Fruit fly (Drosophila melanogaster) whole organism, prepupa: ENCODE results near the gene Pop2.

Experiments
- CG32006 ChIP-seq: fragments of 200-800 bp; sonication (Bioruptor generic); optimal IDR thresholded peaks from 3 replicates; lab custom pipeline; 2017; ENCODE audit warnings: missing biosample characterization, mild to moderate bottlenecking, missing genetic modification characterization
- CG6276 ChIP-seq: fragments of 200-800 bp; sonication (Bioruptor generic); optimal IDR thresholded peaks from 2 replicates; lab custom pipeline; 2017; ENCODE audit warnings: missing biosample characterization, mild to moderate bottlenecking, missing genetic modification characterization
- CG7368 ChIP-seq: fragments of 200-800 bp; sonication (Bioruptor generic); optimal IDR thresholded peaks from 3 replicates; lab custom pipeline; 2016; ENCODE audit warnings: missing biosample characterization, missing genetic modification characterization
- achi ChIP-seq: fragments of 200-800 bp; sonication (Bioruptor generic); optimal IDR thresholded peaks from 3 replicates; lab custom pipeline; 2016; ENCODE audit warnings: missing biosample characterization, missing genetic modification characterization
- fkh ChIP-seq: fragments of 200-800 bp; sonication (Bioruptor generic); optimal IDR thresholded peaks from 3 replicates; lab custom pipeline; 2017; ENCODE audit warnings: missing biosample characterization, mild to moderate bottlenecking, missing genetic modification characterization, moderate library complexity

- TF ChIP-seq fkh (GFP tag; lab: Kevin White, UChicago), result no peak
- no peak for TF ChIP-seq CG6276 (GFP tag; lab: Kevin White, UChicago)
- TF ChIP-seq CG32006 (GFP tag; lab: Kevin White, UChicago), result no peak
- no peak for TF ChIP-seq CG7368 (GFP tag; lab: Kevin White, UChicago)
- TF ChIP-seq achi (GFP tag; lab: Kevin White, UChicago), result no peak
Measured at dm6 chr3L:12003457-12003856, 742 bp upstream of the Pop2 start.
